Fruit fly (Drosophila melanogaster) whole organism, embryonic: ENCODE data around the gene CG11970.
A peak's percentile ranks its signal among the peaks of the same experiment; 100 is the strongest.

Experiments used
- ATbp ChIP-seq: fragments of 200-800 bp; sonication (Bioruptor generic); optimal IDR thresholded peaks from 2 replicates; lab custom pipeline; 2017; ENCODE audit warnings: missing biosample characterization, mild to moderate bottlenecking, missing genetic modification characterization, missing genetic modification reagents
- Adf1 ChIP-seq: fragments of 200-800 bp; sonication (Bioruptor generic); IDR thresholded peaks from 2 replicates; pipeline ENCODE4 v1.3.6; 2022; ENCODE audit warnings: missing biosample characterization, missing genetic modification characterization
- Awh ChIP-seq: fragments of 200-800 bp; sonication (Bioruptor generic); IDR thresholded peaks from 2 replicates; pipeline ENCODE4, ENCODE4 v1.3.6; 2022; ENCODE audit warnings: missing biosample characterization, missing genetic modification characterization
- Bdp1 ChIP-seq: fragments of 200-800 bp; sonication (Bioruptor generic); optimal IDR thresholded peaks from 3 replicates; lab custom pipeline; 2016; ENCODE audit warnings: missing biosample characterization, missing genetic modification characterization
- CG10565 ChIP-seq: fragments of 200-800 bp; sonication (Bioruptor generic); optimal IDR thresholded peaks from 3 replicates; lab custom pipeline; 2016; ENCODE audit warnings: missing biosample characterization, mild to moderate bottlenecking, missing genetic modification characterization
- CG10959 ChIP-seq: fragments of 200-800 bp; sonication (Bioruptor generic); IDR thresholded peaks from 2 replicates; pipeline ENCODE4 v1.3.6; 2022; ENCODE audit warnings: missing biosample characterization, missing genetic modification characterization
- CG11093 ChIP-seq: fragments of 200-800 bp; sonication (Bioruptor generic); IDR thresholded peaks from 3 replicates; pipeline ENCODE4 v1.3.6; 2022; ENCODE audit warnings: missing biosample characterization, missing genetic modification characterization
- CG12071 ChIP-seq: fragments of 200-800 bp; sonication (Bioruptor generic); optimal IDR thresholded peaks from 3 replicates; lab custom pipeline; 2018; ENCODE audit warnings: missing biosample characterization, mild to moderate bottlenecking, missing genetic modification characterization
- CG12155 ChIP-seq: fragments of 200-800 bp; sonication (Bioruptor generic); optimal IDR thresholded peaks from 3 replicates; lab custom pipeline; 2016; ENCODE audit warnings: missing biosample characterization, missing genetic modification characterization
- CG12744 ChIP-seq: fragments of 200-800 bp; sonication (Bioruptor generic); optimal IDR thresholded peaks from 2 replicates; lab custom pipeline; 2016; ENCODE audit warnings: missing biosample characterization, missing genetic modification characterization
- CG13123 ChIP-seq: fragments of 200-800 bp; sonication (Bioruptor generic); optimal IDR thresholded peaks from 2 replicates; lab custom pipeline; 2016; ENCODE audit warnings: missing biosample characterization, missing genetic modification characterization
- CG15514 ChIP-seq: fragments of 200-800 bp; sonication (Bioruptor generic); optimal IDR thresholded peaks from 3 replicates; lab custom pipeline; 2017; ENCODE audit warnings: missing biosample characterization, missing genetic modification characterization, mild to moderate bottlenecking, moderate library complexity, missing genetic modification reagents
- CG16863 ChIP-seq: fragments of 200-800 bp; sonication (Bioruptor generic); optimal IDR thresholded peaks from 3 replicates; lab custom pipeline; 2016; ENCODE audit warnings: missing biosample characterization, missing genetic modification characterization
- CG17612 ChIP-seq: fragments of 200-800 bp; sonication (Bioruptor generic); IDR thresholded peaks from 2 replicates; pipeline ENCODE4 v1.3.6; 2022; ENCODE audit warnings: missing biosample characterization, missing genetic modification characterization
- CG18262 ChIP-seq: fragments of 200-800 bp; optimal IDR thresholded peaks from 3 replicates; lab custom pipeline; 2019; ENCODE audit warnings: missing biosample characterization, mild to moderate bottlenecking, missing genetic modification characterization, moderate library complexity
- CG18476 ChIP-seq: fragments of 200-800 bp; sonication (Bioruptor generic); optimal IDR thresholded peaks from 2 replicates; lab custom pipeline; 2016; ENCODE audit warnings: missing biosample characterization, mild to moderate bottlenecking, missing genetic modification characterization
- CG18619 ChIP-seq: fragments of 200-800 bp; sonication (Bioruptor generic); optimal IDR thresholded peaks from 3 replicates; lab custom pipeline; 2017; ENCODE audit warnings: missing biosample characterization, mild to moderate bottlenecking, missing genetic modification characterization
- CG31441 ChIP-seq: fragments of 200-800 bp; sonication (Bioruptor generic); IDR thresholded peaks from 2 replicates; pipeline ENCODE4 v1.3.6; 2022; ENCODE audit warnings: missing biosample characterization, missing genetic modification characterization
- CG33213 ChIP-seq: fragments of 200-800 bp; sonication (Bioruptor generic); optimal IDR thresholded peaks from 3 replicates; lab custom pipeline; 2016; ENCODE audit warnings: missing biosample characterization, missing genetic modification characterization
- CG3407 ChIP-seq: fragments of 200-800 bp; sonication (Bioruptor generic); optimal IDR thresholded peaks from 2 replicates; lab custom pipeline; 2018; ENCODE audit warnings: missing biosample characterization, mild to moderate bottlenecking, missing genetic modification characterization
- CG4730 ChIP-seq: fragments of 200-800 bp; sonication (Bioruptor generic); IDR thresholded peaks from 2 replicates; pipeline ENCODE4 v1.3.6; 2022; ENCODE audit warnings: missing biosample characterization, missing genetic modification characterization
- CG6272 ChIP-seq: fragments of 200-800 bp; sonication (Bioruptor generic); IDR thresholded peaks from 2 replicates; pipeline ENCODE4 v1.3.6; 2022; ENCODE audit warnings: missing biosample characterization, missing genetic modification characterization
- CG6813 ChIP-seq: fragments of 200-800 bp; sonication (Bioruptor generic); optimal IDR thresholded peaks from 2 replicates; lab custom pipeline; 2017; ENCODE audit warnings: missing biosample characterization, missing genetic modification characterization, mild to moderate bottlenecking, moderate library complexity, missing genetic modification reagents
- CG8290 ChIP-seq, 3 experiments: fragments of 200-800 bp; sonication (Bioruptor generic); optimal IDR thresholded peaks; 2 replicates each; lab custom pipeline; 2016 to 2019; ENCODE audit warnings: missing biosample characterization in 3 of 3, missing genetic modification characterization in 3 of 3, mild to moderate bottlenecking in 2 of 3, moderate library complexity in 1 of 3
- CG8478 ChIP-seq: fragments of >200 bp; optimal IDR thresholded peaks from 2 replicates; lab custom pipeline; 2018
- CG8944 ChIP-seq: fragments of 200-800 bp; sonication (Bioruptor generic); optimal IDR thresholded peaks from 3 replicates; lab custom pipeline; 2016; ENCODE audit warnings: missing biosample characterization, missing genetic modification characterization
- CG9215 ChIP-seq: fragments of 200-800 bp; sonication (Bioruptor generic); IDR thresholded peaks from 2 replicates; pipeline ENCODE4 v1.3.6; 2022; ENCODE audit warnings: missing biosample characterization, missing genetic modification characterization
- CHES-1-like ChIP-seq: fragments of 200-800 bp; sonication (Bioruptor generic); optimal IDR thresholded peaks from 2 replicates; lab custom pipeline; 2016; ENCODE audit warnings: missing biosample characterization, missing genetic modification characterization
- Chrac-16 ChIP-seq: fragments of 200-800 bp; sonication (Bioruptor generic); optimal IDR thresholded peaks from 3 replicates; lab custom pipeline; 2016; ENCODE audit warnings: missing biosample characterization, missing genetic modification characterization
- CkIIα-i1 ChIP-seq: fragments of 200-800 bp; sonication (Bioruptor generic); IDR thresholded peaks from 2 replicates; pipeline ENCODE4 v1.3.6; 2022; ENCODE audit warnings: missing biosample characterization, missing genetic modification characterization
- Dfd ChIP-seq, 2 experiments: fragments of >200 bp; optimal IDR thresholded peaks; 2 replicates each; lab custom pipeline; 2017; ENCODE audit warnings: missing biosample characterization in 2 of 2, missing genetic modification characterization in 2 of 2
- Eip74EF ChIP-seq, 2 experiments: fragments of 200-800 bp in 1 of 2; fragments of >200 bp in 1 of 2; sonication (Bioruptor generic) in 1 of 2; optimal IDR thresholded peaks; 2 replicates each; lab custom pipeline; 2017 to 2019; ENCODE audit warnings: missing biosample characterization in 2 of 2, missing genetic modification characterization in 2 of 2, mild to moderate bottlenecking in 1 of 2, moderate library complexity in 1 of 2
- Fer1 ChIP-seq: fragments of 200-800 bp; sonication (Bioruptor generic); optimal IDR thresholded peaks from 2 replicates; lab custom pipeline; 2017; ENCODE audit warnings: missing biosample characterization, mild to moderate bottlenecking, missing genetic modification characterization
- Hr39 ChIP-seq: fragments of >200 bp; optimal IDR thresholded peaks from 2 replicates; lab custom pipeline; 2017
- Hr78 ChIP-seq, 2 experiments: fragments of 200-800 bp in 1 of 2; fragments of >200 bp in 1 of 2; sonication (Bioruptor generic) in 1 of 2; optimal IDR thresholded peaks; 2 replicates each; lab custom pipeline; 2017 to 2019; ENCODE audit warnings: missing biosample characterization in 2 of 2, missing genetic modification characterization in 2 of 2, mild to moderate bottlenecking in 1 of 2, moderate library complexity in 1 of 2
- MTF-1 ChIP-seq: fragments of 200-800 bp; sonication (Bioruptor generic); optimal IDR thresholded peaks from 2 replicates; lab custom pipeline; 2018; ENCODE audit warnings: missing biosample characterization, mild to moderate bottlenecking, missing genetic modification characterization, borderline replicate concordance
- NC2β ChIP-seq: fragments of 200-800 bp; sonication (Bioruptor generic); optimal IDR thresholded peaks from 2 replicates; lab custom pipeline; 2016; ENCODE audit warnings: missing biosample characterization, missing genetic modification characterization
- ara ChIP-seq: fragments of 200-800 bp; sonication (Bioruptor generic); IDR thresholded peaks from 2 replicates; pipeline ENCODE4 v1.3.6; 2022; ENCODE audit warnings: missing biosample characterization, missing genetic modification characterization
- cg ChIP-seq: fragments of 200-800 bp; sonication (Bioruptor generic); optimal IDR thresholded peaks from 3 replicates; lab custom pipeline; 2019; ENCODE audit warnings: missing biosample characterization, mild to moderate bottlenecking, missing genetic modification characterization, moderate library complexity
- corto ChIP-seq: fragments of 200-800 bp; sonication (Bioruptor generic); optimal IDR thresholded peaks from 2 replicates; lab custom pipeline; 2016; ENCODE audit warnings: missing biosample characterization, mild to moderate bottlenecking, missing genetic modification characterization, moderate library complexity
- danr ChIP-seq: fragments of 200-800 bp; sonication (Bioruptor generic); IDR thresholded peaks from 2 replicates; pipeline ENCODE4 v1.3.6; 2022; ENCODE audit warnings: missing biosample characterization, missing genetic modification characterization
- grn ChIP-seq: fragments of 200-800 bp; sonication (Bioruptor generic); optimal IDR thresholded peaks from 3 replicates; lab custom pipeline; 2017; ENCODE audit warnings: missing biosample characterization, missing genetic modification characterization
- inv ChIP-seq: fragments of 200-800 bp; sonication (Bioruptor generic); IDR thresholded peaks from 2 replicates; pipeline ENCODE4 v1.3.6; 2022; ENCODE audit warnings: missing biosample characterization, missing genetic modification characterization; ENCODE audit not compliant: partially characterized antibody
- nerfin-1 ChIP-seq: fragments of 200-800 bp; sonication (Bioruptor generic); optimal IDR thresholded peaks from 3 replicates; lab custom pipeline; 2019; ENCODE audit warnings: missing biosample characterization, mild to moderate bottlenecking, missing genetic modification characterization, moderate library complexity
- oc ChIP-seq: fragments of 200-800 bp; sonication (Bioruptor generic); optimal IDR thresholded peaks from 2 replicates; lab custom pipeline; 2018; ENCODE audit warnings: missing biosample characterization, mild to moderate bottlenecking, missing genetic modification characterization, moderate library complexity
- org-1 ChIP-seq: fragments of 200-800 bp; sonication (Bioruptor generic); optimal IDR thresholded peaks from 2 replicates; lab custom pipeline; 2017; ENCODE audit warnings: missing biosample characterization, missing genetic modification characterization
- prd ChIP-seq, 3 experiments: fragments of >200 bp in 2 of 3; fragments of 200-800 bp in 1 of 3; sonication (Bioruptor generic) in 1 of 3; optimal IDR thresholded peaks in 2 of 3; IDR thresholded peaks in 1 of 3; 2 replicates in 2 of 3; 3 replicates in 1 of 3; pipeline versions ENCODE4 v1.3.6 to Lab custom; 2017 to 2022; ENCODE audit warnings: missing biosample characterization in 1 of 3, missing genetic modification characterization in 1 of 3
- sisA ChIP-seq: fragments of 200-800 bp; sonication (Bioruptor generic); IDR thresholded peaks from 2 replicates; pipeline ENCODE4 v1.3.6; 2022; ENCODE audit warnings: missing biosample characterization, missing genetic modification characterization
- zfh1 ChIP-seq: fragments of 200-800 bp; sonication (Bioruptor generic); IDR thresholded peaks from 3 replicates; pipeline ENCODE4 v1.3.6; 2022; ENCODE audit warnings: missing biosample characterization, missing genetic modification characterization

CG11970 gene

dm6 chr3R:9013765-9014380 lies 29.4 kb downstream of the CG11970 start (continued):
- TF ChIP-seq CG13123 (GFP tag; lab: Kevin White, UChicago), result peak; percentile 49
- TF ChIP-seq grn, result no peak
- TF ChIP-seq inv (GFP tag; lab: Robert Waterston, UW), result no peak
- TF ChIP-seq CG10959 (GFP tag; lab: Robert Waterston, UW), result no peak
- peak; percentile 38 for TF ChIP-seq CG16863 (GFP tag; lab: Kevin White, UChicago)
- TF ChIP-seq Dfd (GFP tag; optimal IDR thresholded peaks at IDR 0.05; lab: Kevin White, UChicago), result no peak
- TF ChIP-seq Eip74EF (GFP tag; optimal IDR thresholded peaks at IDR 0.05; lab: Kevin White, UChicago), result no peak
- peak; percentile 22 for TF ChIP-seq CG33213 (GFP tag; lab: Kevin White, UChicago)
- TF ChIP-seq Hr78 (GFP tag; optimal IDR thresholded peaks at IDR 0.05; lab: Kevin White, UChicago), result no peak
- peak; percentile 47; the same call in 1 of the 2 replicates for TF ChIP-seq CG9215 (GFP tag; lab: Robert Waterston, UW)
- TF ChIP-seq CG31441 (GFP tag; lab: Robert Waterston, UW), result no peak
- peak; percentile 36 for TF ChIP-seq CG12155 (GFP tag; lab: Kevin White, UChicago)
- no peak for TF ChIP-seq CG4730 (GFP tag; lab: Robert Waterston, UW)
- no peak for TF ChIP-seq ara (GFP tag; lab: Robert Waterston, UW)
- TF ChIP-seq zfh1 (GFP tag; lab: Robert Waterston, UW), result peak; percentile 71
- TF ChIP-seq NC2β (GFP tag; lab: Kevin White, UChicago), result peak; percentile 27
- TF ChIP-seq CG18619 (GFP tag; lab: Kevin White, UChicago), result peak; percentile 46
- TF ChIP-seq oc (tag; lab: Kevin White, UChicago), result no peak
- TF ChIP-seq CG15514 (GFP tag; lab: Kevin White, UChicago), result peak; percentile 63
- TF ChIP-seq CG6272 (GFP tag; lab: Robert Waterston, UW), result no peak
- TF ChIP-seq CG18262 (tag; lab: Kevin White, UChicago), result peak; percentile 37
- peak; percentile 81 for TF ChIP-seq Fer1 (GFP tag; lab: Kevin White, UChicago)
- TF ChIP-seq MTF-1, result peak; percentile 1
- TF ChIP-seq CG10565 (GFP tag; lab: Kevin White, UChicago), result no peak
- peak; percentile 8 for TF ChIP-seq CHES-1-like (GFP tag; lab: Kevin White, UChicago)
- no peak for TF ChIP-seq CG6813 (GFP tag; lab: Kevin White, UChicago)
- TF ChIP-seq ATbp (GFP tag; lab: Kevin White, UChicago), result no peak
- TF ChIP-seq org-1 (GFP tag; lab: Kevin White, UChicago), result no peak
- no peak for TF ChIP-seq Awh (GFP tag; lab: Robert Waterston, UW)
- TF ChIP-seq Chrac-16, result peak; percentile 51
- no peak for TF ChIP-seq CG12071 (GFP tag; lab: Kevin White, UChicago)
- TF ChIP-seq nerfin-1, result peak; percentile 25
- TF ChIP-seq Adf1 (GFP tag; lab: Robert Waterston, UW), result peak; percentile 42; the same call in 1 of the 2 replicates
- TF ChIP-seq Bdp1 (GFP tag; lab: Kevin White, UChicago), result no peak
- peak; percentile 35; the same call in 1 of the 2 replicates for TF ChIP-seq sisA (GFP tag; lab: Robert Waterston, UW)
- TF ChIP-seq cg, result no peak
- TF ChIP-seq CG3407, result no peak
- TF ChIP-seq CG8478 (lab: Kevin White, UChicago), result no peak
- TF ChIP-seq CG18476 (GFP tag; lab: Kevin White, UChicago), result peak; percentile 17
- TF ChIP-seq CG12744 (GFP tag; lab: Kevin White, UChicago), result peak; percentile 27
- no peak for TF ChIP-seq CG17612 (GFP tag; lab: Robert Waterston, UW)
- no peak for TF ChIP-seq CkIIα-i1 (GFP tag; lab: Robert Waterston, UW)
- peak; percentile 47 for TF ChIP-seq CG8944
- no peak for TF ChIP-seq prd (optimal IDR thresholded peaks at IDR 0.05; lab: Kevin White, UChicago)
- peak; percentile 37; the same call in 1 of the 3 replicates for TF ChIP-seq prd (GFP tag; IDR thresholded peaks at IDR 0.05; lab: Robert Waterston, UW)
- TF ChIP-seq Hr39 (lab: Kevin White, UChicago), result no peak
- no peak for TF ChIP-seq CG11093 (GFP tag; lab: Robert Waterston, UW)
- peak; percentile 45 for TF ChIP-seq corto (GFP tag; lab: Kevin White, UChicago)
- no peak for TF ChIP-seq danr (GFP tag; lab: Robert Waterston, UW)
- peak; percentile 44 for TF ChIP-seq CG8290 (GFP tag; optimal IDR thresholded peaks at IDR 0.05; lab: Kevin White, UChicago)
- peak in 1 of 2 experiments; percentile 11 for TF ChIP-seq CG8290 (tag; optimal IDR thresholded peaks at IDR 0.05; lab: Kevin White, UChicago)
